Worm (Caenorhabditis elegans): ENCODE measurements around the gene nrde-1.

- TF ChIP-seq tab-1 (GFP tag; IDR thresholded peaks at IDR 0.05) = no peak
- TF ChIP-seq flt-1 (GFP tag; IDR thresholded peaks at IDR 0.05) = no peak
- no peak for TF ChIP-seq med-1 (GFP tag; optimal IDR thresholded peaks at IDR 0.05; ENCODE audit: insufficient read depth)
- no peak for TF ChIP-seq T22C8.4 (GFP tag; IDR thresholded peaks at IDR 0.05)
- no peak for TF ChIP-seq ztf-23 (GFP tag; IDR thresholded peaks at IDR 0.05)
Observed at ce11 chrIII:3768200-3768599, 54.9 kb downstream of the nrde-1 start, which contains the start of gene gmeb-3.

Data from whole organism, midembryonic.